Fruit fly (Drosophila melanogaster) whole organism, pupa: ENCODE data around the gene ATP7.

Experiments used
- CG12605 ChIP-seq: fragments of 200-800 bp; sonication (Bioruptor generic); IDR thresholded peaks from 2 replicates; pipeline ENCODE4 v1.3.6; 2022; ENCODE audit warnings: missing biosample characterization, missing genetic modification characterization
- CG13204 ChIP-seq: fragments of 200-800 bp; sonication (Bioruptor generic); optimal IDR thresholded peaks from 2 replicates; lab custom pipeline; 2018; ENCODE audit warnings: missing biosample characterization, mild to moderate bottlenecking, missing genetic modification characterization, moderate library complexity
- CG32121 ChIP-seq: fragments of 200-800 bp; sonication (Bioruptor generic); IDR thresholded peaks from 2 replicates; pipeline ENCODE4 v1.3.6; 2022; ENCODE audit warnings: missing biosample characterization, missing genetic modification characterization
- CG8159 ChIP-seq: fragments of 200-800 bp; sonication (Bioruptor generic); optimal IDR thresholded peaks from 3 replicates; lab custom pipeline; 2018; ENCODE audit warnings: missing biosample characterization, mild to moderate bottlenecking, missing genetic modification characterization, moderate library complexity
- CG9948 ChIP-seq: fragments of 200-800 bp; sonication (Bioruptor generic); optimal IDR thresholded peaks from 2 replicates; lab custom pipeline; 2018; ENCODE audit warnings: missing biosample characterization, mild to moderate bottlenecking, missing genetic modification characterization, moderate library complexity
- D1 ChIP-seq: fragments of 200-800 bp; sonication (Bioruptor generic); optimal IDR thresholded peaks from 2 replicates; lab custom pipeline; 2018; ENCODE audit warnings: missing biosample characterization, mild to moderate bottlenecking, missing genetic modification characterization, moderate library complexity
- EcR ChIP-seq: fragments of 200-800 bp; sonication (Bioruptor generic); optimal IDR thresholded peaks from 3 replicates; lab custom pipeline; 2019; ENCODE audit warnings: missing biosample characterization, missing genetic modification characterization, mild to moderate bottlenecking, moderate library complexity, missing genetic modification reagents
- Ets98B ChIP-seq: fragments of 200-800 bp; sonication (Bioruptor generic); IDR thresholded peaks from 2 replicates; pipeline ENCODE4 v1.3.6; 2022; ENCODE audit warnings: missing biosample characterization, missing genetic modification characterization
- Pif1A ChIP-seq: fragments of 200-800 bp; sonication (Bioruptor generic); optimal IDR thresholded peaks from 3 replicates; lab custom pipeline; 2016; ENCODE audit warnings: missing biosample characterization, missing genetic modification characterization
- fd96Ca ChIP-seq: fragments of 200-800 bp; sonication (Bioruptor generic); IDR thresholded peaks from 3 replicates; pipeline ENCODE4 v1.3.6; 2022; ENCODE audit warnings: missing biosample characterization, missing genetic modification characterization
- rn ChIP-seq: fragments of 200-800 bp; sonication (Bioruptor generic); IDR thresholded peaks from 2 replicates; pipeline ENCODE4 v1.3.6; 2022; ENCODE audit warnings: missing biosample characterization, missing genetic modification characterization

DNA sequence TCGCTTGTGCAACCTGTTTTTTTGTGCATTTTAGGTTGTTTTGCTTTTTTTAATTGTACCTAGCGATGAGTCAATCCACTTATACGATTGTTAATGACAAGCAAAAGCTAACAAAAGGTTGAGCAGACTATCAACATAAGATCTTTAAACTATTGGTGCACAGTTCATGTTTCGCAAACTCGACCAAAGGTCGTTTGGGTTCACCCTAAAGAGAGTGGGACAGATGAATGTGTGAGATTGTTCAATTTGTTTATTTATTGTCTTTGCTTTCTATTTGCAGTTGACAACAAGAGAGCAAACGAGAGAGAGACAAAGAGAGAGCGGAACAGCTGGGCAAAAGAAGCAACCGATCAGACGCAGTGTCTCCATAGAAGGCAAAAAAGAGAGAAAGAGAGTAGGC is 31.8 kb upstream of the ATP7 start:
- TF ChIP-seq CG12605 (GFP tag; lab: Robert Waterston, UW) (peak; percentile 85), CG32121 (GFP tag; lab: Robert Waterston, UW) (peak; percentile 65), EcR (peak; percentile 38), rn (no peak), Ets98B (GFP tag; lab: Robert Waterston, UW) (peak; percentile 60), CG13204 (no peak), Pif1A (GFP tag; lab: Kevin White, UChicago) (no peak), fd96Ca (GFP tag; lab: Robert Waterston, UW) (peak; percentile 62; the same call in 1 of the 3 replicates), CG8159 (tag; lab: Kevin White, UChicago) (peak; percentile 83), CG9948 (peak; percentile 11), D1 (tag; lab: Kevin White, UChicago) (no peak)
